Fruit fly (Drosophila melanogaster) whole organism, embryonic: Measurements from ENCODE around the gene unc79.
A peak's percentile ranks its signal among the peaks of the same experiment; 100 is the strongest.

ENCODE experiments used
- Asciz ChIP-seq: fragments of 200-800 bp; sonication (Bioruptor generic); optimal IDR thresholded peaks from 2 replicates; lab custom pipeline; 2017; ENCODE audit warnings: missing biosample characterization, mild to moderate bottlenecking, missing genetic modification characterization, missing genetic modification reagents
- Atf-2 ChIP-seq: fragments of 200-800 bp; sonication (Bioruptor generic); optimal IDR thresholded peaks from 2 replicates; lab custom pipeline; 2016; ENCODE audit warnings: missing biosample characterization, missing genetic modification characterization
- Atf3 ChIP-seq: fragments of 200-800 bp; sonication (Bioruptor generic); optimal IDR thresholded peaks from 3 replicates; lab custom pipeline; 2016; ENCODE audit warnings: missing biosample characterization, missing genetic modification characterization
- B-H1 ChIP-seq: fragments of 200-800 bp; sonication (Bioruptor generic); IDR thresholded peaks from 3 replicates; pipeline ENCODE4 v1.3.6; 2022; ENCODE audit warnings: missing biosample characterization, missing genetic modification characterization
- BtbVII ChIP-seq: fragments of 200-800 bp; sonication (Bioruptor generic); optimal IDR thresholded peaks from 3 replicates; lab custom pipeline; 2017; ENCODE audit warnings: missing biosample characterization, mild to moderate bottlenecking, missing genetic modification characterization
- CG10209 ChIP-seq: fragments of 200-800 bp; sonication (Bioruptor generic); optimal IDR thresholded peaks from 3 replicates; lab custom pipeline; 2017; ENCODE audit warnings: missing biosample characterization, mild to moderate bottlenecking, missing genetic modification characterization, missing genetic modification reagents
- CG12219 ChIP-seq: fragments of 200-800 bp; sonication (Bioruptor generic); optimal IDR thresholded peaks from 3 replicates; lab custom pipeline; 2018; ENCODE audit warnings: missing biosample characterization, mild to moderate bottlenecking, missing genetic modification characterization
- CG13287 ChIP-seq: fragments of 200-800 bp; sonication (Bioruptor generic); IDR thresholded peaks from 2 replicates; pipeline ENCODE4 v1.3.6; 2022; ENCODE audit warnings: missing biosample characterization, missing genetic modification characterization; ENCODE audit not compliant: partially characterized antibody
- CG15601 ChIP-seq: fragments of 200-800 bp; sonication (Bioruptor generic); optimal IDR thresholded peaks from 3 replicates; lab custom pipeline; 2019; ENCODE audit warnings: missing biosample characterization, mild to moderate bottlenecking, missing genetic modification characterization, moderate library complexity
- CG1602 ChIP-seq: fragments of 200-800 bp; sonication (Bioruptor generic); optimal IDR thresholded peaks from 3 replicates; lab custom pipeline; 2016; ENCODE audit warnings: missing biosample characterization, missing genetic modification characterization
- CG17361 ChIP-seq: fragments of 200-800 bp; sonication (Bioruptor generic); IDR thresholded peaks from 3 replicates; pipeline ENCODE4 v1.3.6; 2022; ENCODE audit warnings: missing biosample characterization, missing genetic modification characterization
- CG17829 ChIP-seq: fragments of 200-800 bp; optimal IDR thresholded peaks from 2 replicates; lab custom pipeline; 2019; ENCODE audit warnings: missing biosample characterization, mild to moderate bottlenecking, missing genetic modification characterization, moderate library complexity
- CG18599 ChIP-seq: fragments of 200-800 bp; sonication (Bioruptor generic); optimal IDR thresholded peaks from 3 replicates; lab custom pipeline; 2017; ENCODE audit warnings: missing biosample characterization, missing genetic modification characterization, mild to moderate bottlenecking, moderate library complexity, missing genetic modification reagents
- CG31224 ChIP-seq: fragments of 200-800 bp; sonication (Bioruptor generic); IDR thresholded peaks from 2 replicates; pipeline ENCODE4 v1.3.6; 2022; ENCODE audit warnings: missing biosample characterization, missing genetic modification characterization
- CG32772 ChIP-seq: fragments of 200-800 bp; sonication (Bioruptor generic); IDR thresholded peaks from 2 replicates; pipeline ENCODE4 v1.3.6; 2022; ENCODE audit warnings: missing biosample characterization, missing genetic modification characterization
- CG43689 ChIP-seq: fragments of 200-800 bp; sonication (Bioruptor generic); IDR thresholded peaks from 2 replicates; pipeline ENCODE4 v1.3.6; 2022; ENCODE audit warnings: missing biosample characterization, missing genetic modification characterization
- CG7987 ChIP-seq: fragments of 200-800 bp; sonication (Bioruptor generic); optimal IDR thresholded peaks from 2 replicates; lab custom pipeline; 2018; ENCODE audit warnings: missing biosample characterization, mild to moderate bottlenecking, missing genetic modification characterization, moderate library complexity
- CG8089 ChIP-seq: fragments of 200-800 bp; sonication (Bioruptor generic); optimal IDR thresholded peaks from 3 replicates; lab custom pipeline; 2016; ENCODE audit warnings: missing biosample characterization, missing genetic modification characterization
- Chrac-16 ChIP-seq: fragments of 200-800 bp; sonication (Bioruptor generic); optimal IDR thresholded peaks from 3 replicates; lab custom pipeline; 2016; ENCODE audit warnings: missing biosample characterization, missing genetic modification characterization
- Dbx ChIP-seq: fragments of 200-800 bp; sonication (Bioruptor generic); IDR thresholded peaks from 3 replicates; pipeline ENCODE4 v1.3.6; 2022; ENCODE audit warnings: missing biosample characterization, missing genetic modification characterization
- Ets65A ChIP-seq: fragments of 200-800 bp; sonication (Bioruptor generic); peaks from one replicate; lab custom pipeline; 2016; ENCODE audit warnings: missing biosample characterization, missing genetic modification characterization
- H2.0 ChIP-seq: fragments of 200-800 bp; sonication (Bioruptor generic); IDR thresholded peaks from 2 replicates; pipeline ENCODE4 v1.3.6; 2022; ENCODE audit warnings: missing biosample characterization, missing genetic modification characterization
- HmgZ ChIP-seq: fragments of 200-800 bp; sonication (Bioruptor generic); optimal IDR thresholded peaks from 2 replicates; lab custom pipeline; 2018; ENCODE audit warnings: missing biosample characterization, mild to moderate bottlenecking, missing genetic modification characterization
- Hmx ChIP-seq: fragments of 200-800 bp; sonication (Bioruptor generic); optimal IDR thresholded peaks from 2 replicates; lab custom pipeline; 2016; ENCODE audit warnings: missing biosample characterization, missing genetic modification characterization
- Mrtf ChIP-seq: fragments of 200-800 bp; sonication (Bioruptor generic); IDR thresholded peaks from 3 replicates; pipeline ENCODE4 v1.3.6; 2022; ENCODE audit warnings: missing biosample characterization, missing genetic modification characterization
- Side ChIP-seq: fragments of 200-800 bp; sonication (Bioruptor generic); optimal IDR thresholded peaks from 2 replicates; lab custom pipeline; 2016; ENCODE audit warnings: missing biosample characterization, missing genetic modification characterization
- Spps ChIP-seq: fragments of 200-800 bp; sonication (Bioruptor generic); optimal IDR thresholded peaks from 2 replicates; lab custom pipeline; 2018; ENCODE audit warnings: missing biosample characterization, mild to moderate bottlenecking, missing genetic modification characterization
- Xbp1 ChIP-seq: fragments of 200-800 bp; sonication (Bioruptor generic); optimal IDR thresholded peaks from 3 replicates; lab custom pipeline; 2016; ENCODE audit warnings: missing biosample characterization, mild to moderate bottlenecking, missing genetic modification characterization
- Xrp1 ChIP-seq: fragments of 200-800 bp; sonication (Bioruptor generic); IDR thresholded peaks from 2 replicates; pipeline ENCODE4 v1.3.6; 2022; ENCODE audit warnings: missing biosample characterization, missing genetic modification characterization
- dysf ChIP-seq: fragments of 200-800 bp; sonication (Bioruptor generic); IDR thresholded peaks from 3 replicates; pipeline ENCODE4 v1.3.6; 2022; ENCODE audit warnings: missing biosample characterization, missing genetic modification characterization
- esg ChIP-seq: fragments of 200-800 bp; sonication (Bioruptor generic); conservative IDR thresholded peaks from 2 replicates; pipeline ENCODE4 v1.3.6; 2022; ENCODE audit warnings: missing biosample characterization, missing genetic modification characterization
- fd64A ChIP-seq: fragments of 200-800 bp; sonication (Bioruptor generic); optimal IDR thresholded peaks from 3 replicates; lab custom pipeline; 2018; ENCODE audit warnings: missing biosample characterization, mild to moderate bottlenecking, missing genetic modification characterization
- ind ChIP-seq: fragments of 200-800 bp; sonication (Bioruptor generic); optimal IDR thresholded peaks from 3 replicates; lab custom pipeline; 2016; ENCODE audit warnings: missing biosample characterization, missing genetic modification characterization
- kah ChIP-seq: fragments of 200-800 bp; sonication (Bioruptor generic); optimal IDR thresholded peaks from 2 replicates; lab custom pipeline; 2018; ENCODE audit warnings: missing biosample characterization, mild to moderate bottlenecking, missing genetic modification characterization
- lola ChIP-seq, 3 experiments: fragments of >200 bp in 2 of 3; fragments of 200-800 bp in 1 of 3; sonication (Bioruptor generic) in 1 of 3; optimal IDR thresholded peaks; 2 replicates each; lab custom pipeline; 2017 to 2019; ENCODE audit warnings: missing biosample characterization in 3 of 3, missing genetic modification characterization in 3 of 3, mild to moderate bottlenecking in 1 of 3, moderate library complexity in 1 of 3
- maf-S ChIP-seq: fragments of 200-800 bp; sonication (Bioruptor generic); optimal IDR thresholded peaks from 2 replicates; lab custom pipeline; 2016; ENCODE audit warnings: missing biosample characterization, missing genetic modification characterization
- p53 ChIP-seq: fragments of 200-800 bp; sonication (Bioruptor generic); optimal IDR thresholded peaks from 2 replicates; lab custom pipeline; 2016; ENCODE audit warnings: missing biosample characterization, missing genetic modification characterization
- pho ChIP-seq: fragments of 200-800 bp; sonication (Bioruptor generic); optimal IDR thresholded peaks from 2 replicates; lab custom pipeline; 2016; ENCODE audit warnings: missing biosample characterization, missing genetic modification characterization
- pzg ChIP-seq: fragments of 200-800 bp; sonication (Bioruptor generic); optimal IDR thresholded peaks from 3 replicates; lab custom pipeline; 2018; ENCODE audit warnings: missing biosample characterization, mild to moderate bottlenecking, missing genetic modification characterization, moderate library complexity
- run ChIP-seq: fragments of 200-800 bp; sonication (Bioruptor generic); optimal IDR thresholded peaks from 3 replicates; lab custom pipeline; 2018; ENCODE audit warnings: missing biosample characterization, mild to moderate bottlenecking, missing genetic modification characterization
- schlank ChIP-seq: fragments of 200-800 bp; sonication (Bioruptor generic); optimal IDR thresholded peaks from 2 replicates; lab custom pipeline; 2018; ENCODE audit warnings: missing biosample characterization, mild to moderate bottlenecking, missing genetic modification characterization

The unc79 gene

dm6 chr3R:19211778-19212177, 34.2 kb downstream of the unc79 start, which contains the start of gene cry (continued):
- TF ChIP-seq CG15601 (tag; lab: Kevin White, UChicago) (peak; percentile 55), Atf3 (GFP tag; lab: Kevin White, UChicago) (no peak), Mrtf (GFP tag; lab: Robert Waterston, UW) (no peak), CG32772 (GFP tag; lab: Robert Waterston, UW) (peak; percentile 52), CG1602 (GFP tag; lab: Kevin White, UChicago) (peak; percentile 63), Xbp1 (peak; percentile 52), pho (GFP tag; lab: Kevin White, UChicago) (no peak), HmgZ (tag; lab: Kevin White, UChicago) (no peak), run (tag; lab: Kevin White, UChicago) (no peak), Hmx (GFP tag; lab: Kevin White, UChicago) (no peak), p53 (no peak), esg (no peak; the same call in 1 of the 2 replicates), Side (GFP tag; lab: Kevin White, UChicago) (no peak), lola (GFP tag; optimal IDR thresholded peaks at IDR 0.05; lab: Kevin White, UChicago) (peak in 1 of 3 experiments; percentile 78), B-H1 (GFP tag; lab: Robert Waterston, UW) (no peak; the same call in 2 of the 3 replicates), kah (GFP tag; lab: Kevin White, UChicago) (peak; percentile 14), dysf (GFP tag; lab: Robert Waterston, UW) (no peak), CG7987 (GFP tag; lab: Kevin White, UChicago) (no peak), fd64A (GFP tag; lab: Kevin White, UChicago) (no peak), CG10209 (GFP tag; lab: Kevin White, UChicago) (peak; percentile 55), BtbVII (GFP tag; lab: Kevin White, UChicago) (no peak), H2.0 (no peak), schlank (tag; lab: Kevin White, UChicago) (no peak), CG12219 (GFP tag; lab: Kevin White, UChicago) (peak; percentile 8), pzg (no peak), CG18599 (GFP tag; lab: Kevin White, UChicago) (peak; percentile 32), ind (GFP tag; lab: Kevin White, UChicago) (peak; percentile 34), CG43689 (GFP tag; lab: Robert Waterston, UW) (no peak), Atf-2 (GFP tag; lab: Kevin White, UChicago) (peak; percentile 8), Xrp1 (GFP tag; lab: Robert Waterston, UW) (peak; percentile 70; the same call in 1 of the 2 replicates), Ets65A (peak; percentile 74), Chrac-16 (GFP tag; lab: Kevin White, UChicago) (peak; percentile 42), Spps (tag; lab: Kevin White, UChicago) (peak; percentile 22), CG31224 (GFP tag; lab: Robert Waterston, UW) (no peak), CG17829 (tag; lab: Kevin White, UChicago) (peak; percentile 55)
- TF ChIP-seq, all 482 proteins: peak for 140

dm6 chr3R:19190020-19190419, 55.9 kb downstream of the unc79 start:
- TF ChIP-seq CG17361 (GFP tag; lab: Robert Waterston, UW) (0 out of 3 replicates have a peak, but pooled peaks have one; percentile 26), CG8089 (GFP tag; lab: Kevin White, UChicago) (no peak), Asciz (GFP tag; lab: Kevin White, UChicago) (no peak), CG13287 (no peak), Dbx (GFP tag; lab: Robert Waterston, UW) (no peak), maf-S (GFP tag; lab: Kevin White, UChicago) (no peak), Ets65A (peak; percentile 79)
- TF ChIP-seq, all 482 proteins: peak for 2
